Worm (Caenorhabditis elegans): ENCODE data around the gene C29E4.12.

ce11 chrIII:7978723-7979122, 37.8 kb downstream of the C29E4.12 start:
- TF ChIP-seq F49E8.2 (tag; optimal IDR thresholded peaks at IDR 0.05; ENCODE audit: insufficient read depth) (no peak), dpl-1 (GFP tag; optimal IDR thresholded peaks at IDR 0.05) (no peak), rcor-1 (GFP tag; IDR thresholded peaks at IDR 0.05) (no peak), aptf-2 (GFP tag; conservative IDR thresholded peaks at IDR 0.05) (no peak), F55B11.4 (tag; optimal IDR thresholded peaks at IDR 0.05; ENCODE audit: borderline replicate concordance, insufficient read depth) (no peak), somi-1 (GFP tag; optimal IDR thresholded peaks at IDR 0.05) (no peak), nhr-80 (tag; optimal IDR thresholded peaks at IDR 0.05) (peak; percentile 38), snpc-4 (GFP tag; optimal IDR thresholded peaks at IDR 0.05) (no peak), snpc-4 (tag; optimal IDR thresholded peaks at IDR 0.05) (no peak), athp-1 (tag; optimal IDR thresholded peaks at IDR 0.05) (no peak), K11D2.4 (GFP tag; IDR thresholded peaks at IDR 0.05) (no peak), sea-2 (GFP tag; IDR thresholded peaks at IDR 0.05) (no peak), nhr-90 (tag; optimal IDR thresholded peaks at IDR 0.05) (no peak), efl-1 (GFP tag; optimal IDR thresholded peaks at IDR 0.05) (no peak)

Measured in whole organism, young adult.